Worm (Caenorhabditis elegans) whole organism, L4 larva: Measurements from ENCODE around the gene ddx-17.
A peak's percentile ranks its signal among the peaks of the same experiment; 100 is the strongest.

Experiments
- F10B5.3 ChIP-seq: sonication (generic microtip); optimal IDR thresholded peaks from 2 replicates; lab custom pipeline; 2016; ENCODE audit warnings: mild to moderate bottlenecking, missing genetic modification characterization, missing compliant biosample characterization
- R02D3.7 ChIP-seq: fragments of 150-350 bp; sonication (generic microtip); optimal IDR thresholded peaks from 3 replicates; lab custom pipeline; 2014; ENCODE audit warnings: missing biosample characterization, missing genetic modification characterization
- Y105C5A.15 ChIP-seq: fragments of 200-800 bp; sonication (Bioruptor generic); IDR thresholded peaks from 2 replicates; pipeline ENCODE4 v1.3.6; 2022; ENCODE audit warnings: missing genetic modification characterization, missing compliant biosample characterization
- Y48G9A.11 ChIP-seq: fragments of 200-800 bp; sonication (Bioruptor generic); IDR thresholded peaks from 2 replicates; pipeline ENCODE4 v1.3.6; 2022; ENCODE audit warnings: missing genetic modification reagents, missing genetic modification characterization, missing compliant biosample characterization
- Y75B8A.6 ChIP-seq: fragments of 200-800 bp; sonication (Bioruptor generic); IDR thresholded peaks from 2 replicates; pipeline ENCODE4 v1.3.6; 2022; ENCODE audit warnings: missing genetic modification reagents, missing genetic modification characterization, missing compliant biosample characterization
- ZK546.5 ChIP-seq, 2 experiments: sonication (generic microtip); optimal IDR thresholded peaks; 2 replicates each; lab custom pipeline; 2017; ENCODE audit warnings: missing biosample characterization in 2 of 2, missing genetic modification characterization in 2 of 2
- aly-2 ChIP-seq: sonication (generic microtip); optimal IDR thresholded peaks from 2 replicates; lab custom pipeline; 2018; ENCODE audit warnings: missing biosample characterization, missing genetic modification characterization
- attf-4 ChIP-seq: sonication (generic microtip); optimal IDR thresholded peaks from 3 replicates; lab custom pipeline; 2017; ENCODE audit warnings: missing biosample characterization, missing genetic modification characterization
- ceh-28 ChIP-seq: fragments of 150-350 bp; optimal IDR thresholded peaks from 2 replicates; lab custom pipeline; 2014; ENCODE audit warnings: missing biosample characterization, missing genetic modification reagents, missing genetic modification characterization
- ceh-62 ChIP-seq: sonication (generic microtip); optimal IDR thresholded peaks from 2 replicates; lab custom pipeline; 2017; ENCODE audit warnings: missing biosample characterization, missing genetic modification characterization
- ctbp-1 ChIP-seq: fragments of 200-800 bp; sonication (Bioruptor generic); IDR thresholded peaks from 2 replicates; pipeline ENCODE4 v1.3.6; 2022; ENCODE audit warnings: missing genetic modification reagents, missing genetic modification characterization, missing compliant biosample characterization
- daf-19 ChIP-seq: fragments of 200-800 bp; sonication (Bioruptor generic); conservative IDR thresholded peaks from 2 replicates; pipeline ENCODE4 v1.3.6; 2022; ENCODE audit warnings: missing genetic modification characterization, missing compliant biosample characterization
- dmd-6 ChIP-seq: fragments of 200-800 bp; sonication (Bioruptor generic); IDR thresholded peaks from 2 replicates; pipeline ENCODE4 v1.3.6; 2022; ENCODE audit warnings: missing genetic modification reagents, missing genetic modification characterization, missing compliant biosample characterization
- dmd-9 ChIP-seq: fragments of 200-800 bp; sonication (Bioruptor generic); IDR thresholded peaks from 2 replicates; pipeline ENCODE4 v1.3.6; 2022; ENCODE audit warnings: missing genetic modification reagents, missing genetic modification characterization, missing compliant biosample characterization
- dpl-1 ChIP-seq: fragments of 150-350 bp; optimal IDR thresholded peaks from 2 replicates; lab custom pipeline; 2014; ENCODE audit warnings: missing biosample characterization, missing genetic modification reagents, missing genetic modification characterization
- duxl-1 ChIP-seq: sonication (generic microtip); optimal IDR thresholded peaks from 2 replicates; lab custom pipeline; 2016; ENCODE audit warnings: mild to moderate bottlenecking, missing genetic modification characterization, moderate library complexity, missing compliant biosample characterization; ENCODE audit not compliant: poor library complexity
- dve-1 ChIP-seq: sonication (generic microtip); optimal IDR thresholded peaks from 2 replicates; lab custom pipeline; 2017; ENCODE audit warnings: antibody characterized with exemption, mild to moderate bottlenecking, missing genetic modification characterization, missing compliant biosample characterization; ENCODE audit not compliant: insufficient read depth
- egl-27 ChIP-seq: sonication (generic microtip); optimal IDR thresholded peaks from 3 replicates; lab custom pipeline; 2017; ENCODE audit warnings: missing biosample characterization, missing genetic modification reagents, missing genetic modification characterization
- hlh-11 ChIP-seq: fragments of 200-800 bp; sonication (Bioruptor generic); optimal IDR thresholded peaks from 2 replicates; lab custom pipeline; 2018; ENCODE audit warnings: mild to moderate bottlenecking, missing genetic modification characterization, missing compliant biosample characterization
- lim-7 ChIP-seq: fragments of 200-800 bp; sonication (Bioruptor generic); IDR thresholded peaks from 2 replicates; pipeline ENCODE4 v1.3.6; 2022; ENCODE audit warnings: missing genetic modification characterization, missing compliant biosample characterization
- lin-1 ChIP-seq: fragments of 200-800 bp; sonication (Bioruptor generic); IDR thresholded peaks from 2 replicates; pipeline ENCODE4 v1.3.6; 2022; ENCODE audit warnings: missing genetic modification reagents, missing genetic modification characterization, missing compliant biosample characterization
- lin-13 ChIP-seq: fragments of 150-350 bp; optimal IDR thresholded peaks from 2 replicates; lab custom pipeline; 2014; ENCODE audit warnings: missing biosample characterization, missing genetic modification reagents, missing genetic modification characterization
- lin-29 ChIP-seq: fragments of 200-800 bp; sonication (Bioruptor generic); IDR thresholded peaks from 2 replicates; pipeline ENCODE4 v1.3.6; 2022; ENCODE audit warnings: missing genetic modification reagents, missing genetic modification characterization, missing compliant biosample characterization
- madf-9 ChIP-seq: fragments of 200-800 bp; sonication (Bioruptor generic); conservative IDR thresholded peaks from 2 replicates; pipeline ENCODE4 v1.3.6; 2022; ENCODE audit warnings: missing genetic modification reagents, missing genetic modification characterization, missing compliant biosample characterization
- mes-2 ChIP-seq: sonication (generic microtip); optimal IDR thresholded peaks from 2 replicates; lab custom pipeline; 2016; ENCODE audit warnings: missing genotype, mild to moderate bottlenecking, missing genetic modification characterization, missing compliant biosample characterization; ENCODE audit not compliant: poor library complexity, severe bottlenecking
- nhr-10 ChIP-seq: fragments of 150-350 bp; optimal IDR thresholded peaks from 2 replicates; lab custom pipeline; 2014; ENCODE audit warnings: missing biosample characterization, missing genetic modification characterization
- nhr-102 ChIP-seq: sonication (generic microtip); optimal IDR thresholded peaks from 2 replicates; lab custom pipeline; 2016; ENCODE audit warnings: mild to moderate bottlenecking, missing genetic modification characterization, moderate library complexity, missing compliant biosample characterization
- nhr-11 ChIP-seq: fragments of 150-350 bp; optimal IDR thresholded peaks from 2 replicates; lab custom pipeline; 2014; ENCODE audit warnings: missing biosample characterization, missing genetic modification characterization
- nhr-111 ChIP-seq: fragments of 200-800 bp; sonication (Bioruptor generic); optimal IDR thresholded peaks from 2 replicates; lab custom pipeline; 2018; ENCODE audit warnings: mild to moderate bottlenecking, missing genetic modification characterization, missing compliant biosample characterization
- nhr-237 ChIP-seq: sonication (generic microtip); optimal IDR thresholded peaks from 2 replicates; lab custom pipeline; 2017; ENCODE audit warnings: missing biosample characterization, missing genetic modification characterization
- nhr-28 ChIP-seq: fragments of 150-350 bp; optimal IDR thresholded peaks from 2 replicates; lab custom pipeline; 2014; ENCODE audit warnings: missing biosample characterization, missing genetic modification characterization
- nhr-41 ChIP-seq: fragments of 200-800 bp; sonication (Bioruptor generic); IDR thresholded peaks from 2 replicates; pipeline ENCODE4 v1.3.6; 2022; ENCODE audit warnings: missing genetic modification reagents, missing genetic modification characterization, missing compliant biosample characterization
- nhr-42 ChIP-seq: fragments of 200-800 bp; sonication (Bioruptor generic); IDR thresholded peaks from 2 replicates; pipeline ENCODE4 v1.3.6; 2022; ENCODE audit warnings: missing genetic modification characterization, missing compliant biosample characterization
- nhr-48 ChIP-seq: sonication (generic microtip); optimal IDR thresholded peaks from 2 replicates; lab custom pipeline; 2016; ENCODE audit warnings: mild to moderate bottlenecking, missing genetic modification characterization, missing compliant biosample characterization
- rbr-2 ChIP-seq: sonication (generic microtip); optimal IDR thresholded peaks from 2 replicates; lab custom pipeline; 2016; ENCODE audit warnings: missing genotype, missing genetic modification characterization, missing compliant biosample characterization
- sdz-12 ChIP-seq: fragments of 200-800 bp; sonication (Bioruptor generic); optimal IDR thresholded peaks from 2 replicates; lab custom pipeline; 2018; ENCODE audit warnings: mild to moderate bottlenecking, missing genetic modification characterization, missing compliant biosample characterization
- skn-1 ChIP-seq: fragments of 150-350 bp; optimal IDR thresholded peaks from 2 replicates; lab custom pipeline; 2014; ENCODE audit warnings: missing biosample characterization, missing genetic modification characterization
- spr-1 ChIP-seq: sonication (generic microtip); optimal IDR thresholded peaks from 2 replicates; lab custom pipeline; 2016; ENCODE audit warnings: mild to moderate bottlenecking, missing genetic modification characterization, missing compliant biosample characterization
- spr-3 ChIP-seq: fragments of 200-800 bp; sonication (Bioruptor generic); optimal IDR thresholded peaks from 2 replicates; lab custom pipeline; 2018; ENCODE audit warnings: mild to moderate bottlenecking, missing genetic modification characterization, missing compliant biosample characterization
- tag-97 ChIP-seq: fragments of 200-800 bp; sonication (Bioruptor generic); IDR thresholded peaks from 2 replicates; pipeline ENCODE4 v1.3.6; 2022; ENCODE audit warnings: missing genetic modification characterization, missing compliant biosample characterization
- tra-1 ChIP-seq: fragments of 200-800 bp; sonication (Bioruptor generic); IDR thresholded peaks from 2 replicates; pipeline ENCODE4 v1.3.6; 2022; ENCODE audit warnings: missing genetic modification reagents, missing genetic modification characterization, missing compliant biosample characterization
- vab-7 ChIP-seq: fragments of 200-800 bp; sonication (Bioruptor generic); IDR thresholded peaks from 2 replicates; pipeline ENCODE4 v1.3.6; 2022; ENCODE audit warnings: missing genetic modification reagents, missing genetic modification characterization, missing compliant biosample characterization
- zfp-3 ChIP-seq: fragments of 200-800 bp; sonication (Bioruptor generic); conservative IDR thresholded peaks from 2 replicates; pipeline ENCODE4 v1.3.6; 2022; ENCODE audit warnings: missing genetic modification reagents, missing genetic modification characterization, missing compliant biosample characterization
- ztf-11 ChIP-seq: fragments of 150-350 bp; optimal IDR thresholded peaks from 2 replicates; lab custom pipeline; 2014; ENCODE audit warnings: missing biosample characterization, missing genetic modification characterization
- ztf-7 ChIP-seq: fragments of 150-350 bp; optimal IDR thresholded peaks from 2 replicates; lab custom pipeline; 2014; ENCODE audit warnings: missing biosample characterization, missing genetic modification characterization

The ddx-17 gene

DNA sequence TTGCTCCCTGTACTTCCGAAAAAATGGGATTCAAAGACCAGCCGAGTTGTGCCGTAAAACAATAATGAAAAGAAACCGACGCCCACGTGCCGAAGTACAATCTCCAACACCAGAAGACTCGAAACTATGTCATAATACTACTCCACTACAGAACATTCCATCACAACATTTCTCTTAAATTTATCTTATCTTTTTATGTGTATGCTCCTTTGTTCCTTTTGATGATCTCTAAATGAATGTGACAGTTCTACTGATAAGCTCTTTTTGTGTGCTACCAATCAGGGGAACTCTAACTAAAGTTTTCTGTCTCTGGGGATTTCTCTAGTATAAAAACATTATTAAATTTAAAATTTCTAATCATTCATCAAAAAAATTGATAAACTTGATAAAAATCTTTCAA lies 25.0 kb downstream of the ddx-17 start (continued):
- no peak for TF ChIP-seq aly-2 (tag; lab: Kevin White, UChicago)
- peak; percentile 84 for TF ChIP-seq dve-1 (tag; lab: Kevin White, UChicago)
- TF ChIP-seq dpl-1 (GFP tag; lab: Kevin White, UChicago), result no peak
- TF ChIP-seq dmd-9 (GFP tag; lab: Robert Waterston, UW), result no peak
- TF ChIP-seq zfp-3 (GFP tag; lab: Robert Waterston, UW), result 0 out of 2 replicates have a peak, but pooled peaks have one; percentile 63
- TF ChIP-seq ctbp-1 (GFP tag; lab: Robert Waterston, UW), result no peak
- TF ChIP-seq spr-1, result no peak
- peak; percentile 26 for TF ChIP-seq nhr-48 (tag; lab: Kevin White, UChicago)
- no peak for TF ChIP-seq Y105C5A.15 (GFP tag; lab: Robert Waterston, UW)
- TF ChIP-seq tag-97 (GFP tag; lab: Robert Waterston, UW), result no peak
- no peak for TF ChIP-seq F10B5.3 (tag; lab: Kevin White, UChicago)
- TF ChIP-seq nhr-42, result no peak
- no peak for TF ChIP-seq attf-4 (tag; lab: Kevin White, UChicago)
- TF ChIP-seq nhr-111 (GFP tag; lab: Kevin White, UChicago), result no peak
- peak; percentile 7; the same call in 1 of the 2 replicates for TF ChIP-seq lin-1
- TF ChIP-seq Y48G9A.11, result no peak
- TF ChIP-seq nhr-41, result no peak
- TF ChIP-seq lin-13, result no peak
- TF ChIP-seq rbr-2 (tag; lab: Kevin White, UChicago), result no peak
- 0 out of 2 replicates have a peak, but pooled peaks have one; percentile 9 for TF ChIP-seq lim-7 (GFP tag; lab: Robert Waterston, UW)
- TF ChIP-seq skn-1 (tag; lab: Kevin White, UChicago), result no peak
- no peak for TF ChIP-seq sdz-12 (GFP tag; lab: Kevin White, UChicago)
- no peak for TF ChIP-seq daf-19 (GFP tag; lab: Robert Waterston, UW)
- TF ChIP-seq tra-1 (GFP tag; lab: Robert Waterston, UW), result no peak
- peak; percentile 57 for TF ChIP-seq hlh-11 (tag; lab: Kevin White, UChicago)
- no peak for TF ChIP-seq lin-29 (GFP tag; lab: Robert Waterston, UW)
- TF ChIP-seq ZK546.5 (tag; optimal IDR thresholded peaks at IDR 0.05; lab: Kevin White, UChicago), result no peak
- TF ChIP-seq duxl-1 (tag; lab: Kevin White, UChicago), result no peak
- no peak for TF ChIP-seq madf-9 (GFP tag; lab: Robert Waterston, UW)
- TF ChIP-seq nhr-102 (tag; lab: Kevin White, UChicago), result peak; percentile 38
- no peak for TF ChIP-seq nhr-10 (tag; lab: Kevin White, UChicago)
- no peak for TF ChIP-seq ceh-28 (tag; lab: Kevin White, UChicago)
- no peak for TF ChIP-seq nhr-237 (tag; lab: Kevin White, UChicago)

DNA sequence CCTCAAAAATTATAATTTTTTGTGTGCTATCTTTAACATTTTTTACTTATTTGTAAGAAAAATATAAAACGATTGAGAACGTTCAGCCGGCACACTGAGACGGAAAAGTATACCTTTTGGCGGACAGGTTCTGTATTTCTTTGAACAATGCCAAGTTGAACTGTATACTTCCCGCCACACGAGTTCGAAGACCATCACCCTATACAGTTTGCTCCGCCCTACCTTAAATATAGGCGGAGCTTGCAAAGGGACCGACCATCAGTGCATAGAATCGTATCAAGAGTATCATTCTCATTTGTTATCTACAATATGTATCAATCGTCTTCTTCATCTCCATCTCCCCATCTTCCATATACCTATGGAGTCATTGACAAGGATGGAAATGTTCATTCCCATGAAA lies 27.0 kb downstream of the ddx-17 start, which contains the start of gene end-1:
Gene end-1, plus strand, starts transcription at position 301 of the 400 bp plus-strand sequence.
- TF ChIP-seq ztf-11 (tag; lab: Kevin White, UChicago) (no peak), nhr-11 (tag; lab: Kevin White, UChicago) (no peak), R02D3.7 (no peak), nhr-237 (tag; lab: Kevin White, UChicago) (no peak), mes-2 (no peak), Y48G9A.11 (no peak), spr-3 (GFP tag; lab: Kevin White, UChicago) (no peak), dmd-6 (GFP tag; lab: Robert Waterston, UW) (no peak), attf-4 (tag; lab: Kevin White, UChicago) (no peak), ztf-7 (tag; lab: Kevin White, UChicago) (no peak), ceh-62 (tag; lab: Kevin White, UChicago) (no peak), vab-7 (GFP tag; lab: Robert Waterston, UW) (no peak), egl-27 (tag; lab: Kevin White, UChicago) (no peak), nhr-28 (no peak), nhr-111 (GFP tag; lab: Kevin White, UChicago) (no peak), duxl-1 (tag; lab: Kevin White, UChicago) (no peak), ZK546.5 (tag; optimal IDR thresholded peaks at IDR 0.05; lab: Kevin White, UChicago) (no peak), dve-1 (tag; lab: Kevin White, UChicago) (no peak), Y75B8A.6 (no peak), dpl-1 (GFP tag; lab: Kevin White, UChicago) (no peak)
